Fruit fly (Drosophila melanogaster): Measurements from ENCODE around the gene Vps45.

Gene Vps45

dm6 chr3R:9613124-9613523, 49.4 kb downstream of the Vps45 start (continued):
- peak; percentile 54 for TF ChIP-seq ssp (GFP tag; IDR thresholded peaks at IDR 0.05)
- TF ChIP-seq ab (GFP tag; optimal IDR thresholded peaks at IDR 0.05): no peak
- TF ChIP-seq CG4854 (GFP tag; optimal IDR thresholded peaks at IDR 0.05): peak; percentile 39
- TF ChIP-seq tup (GFP tag; optimal IDR thresholded peaks at IDR 0.05): peak; percentile 3
- TF ChIP-seq CG9817 (tag; optimal IDR thresholded peaks at IDR 0.05): peak; percentile 33
- TF ChIP-seq CG9215 (GFP tag; IDR thresholded peaks at IDR 0.05): peak; percentile 32; the same call in 1 of the 2 replicates
- no peak for TF ChIP-seq twi (tag; optimal IDR thresholded peaks at IDR 0.05)
- no peak for TF ChIP-seq Optix (GFP tag; IDR thresholded peaks at IDR 0.05)
- TF ChIP-seq Dll (GFP tag; IDR thresholded peaks at IDR 0.05; ENCODE audit: partially characterized antibody): no peak
- peak; percentile 30 to 72 for TF ChIP-seq Hr51 (GFP tag; optimal IDR thresholded peaks at IDR 0.05)
- TF ChIP-seq CG8359 (GFP tag; optimal IDR thresholded peaks at IDR 0.05; ENCODE audit: borderline replicate concordance): no peak
- peak; percentile 39 for TF ChIP-seq CG9437 (GFP tag; optimal IDR thresholded peaks at IDR 0.05)
- TF ChIP-seq Gsc (GFP tag; IDR thresholded peaks at IDR 0.05): no peak
- no peak for TF ChIP-seq Dref (GFP tag; IDR thresholded peaks at IDR 0.05)
- TF ChIP-seq lola (GFP tag; optimal IDR thresholded peaks at IDR 0.05): no peak
- TF ChIP-seq vvl (GFP tag; IDR thresholded peaks at IDR 0.05): peak; percentile 78
- TF ChIP-seq Mrtf (GFP tag; IDR thresholded peaks at IDR 0.05): no peak; the same call in 2 of the 3 replicates
- no peak for TF ChIP-seq wdn (GFP tag; IDR thresholded peaks at IDR 0.05)
- TF ChIP-seq sens (GFP tag): peak; percentile 95
- TF ChIP-seq CG14710 (tag; optimal IDR thresholded peaks at IDR 0.05): peak; percentile 12
- TF ChIP-seq HLH54F (GFP tag; optimal IDR thresholded peaks at IDR 0.05): peak; percentile 46
- no peak for TF ChIP-seq CG33557 (GFP tag; optimal IDR thresholded peaks at IDR 0.05)
- TF ChIP-seq CG12942 (GFP tag; optimal IDR thresholded peaks at IDR 0.05): peak; percentile 24
- no peak for TF ChIP-seq mld (GFP tag; IDR thresholded peaks at IDR 0.05; ENCODE audit: partially characterized antibody)
- TF ChIP-seq CG12155 (GFP tag; optimal IDR thresholded peaks at IDR 0.05): peak; percentile 22
- TF ChIP-seq CG2875 (GFP tag; optimal IDR thresholded peaks at IDR 0.05): peak; percentile 24
- TF ChIP-seq scrt (GFP tag; optimal IDR thresholded peaks at IDR 0.05): peak; percentile 82
- TF ChIP-seq CG30403 (GFP tag; optimal IDR thresholded peaks at IDR 0.05): peak; percentile 72
- peak; percentile 70 for TF ChIP-seq Rfx (GFP tag; IDR thresholded peaks at IDR 0.05)
- no peak for TF ChIP-seq grn (GFP tag; optimal IDR thresholded peaks at IDR 0.05)
- no peak for TF ChIP-seq CG15696 (tag; optimal IDR thresholded peaks at IDR 0.05)
- TF ChIP-seq CG1233 (GFP tag; optimal IDR thresholded peaks at IDR 0.05): peak; percentile 48
- peak; percentile 57 for TF ChIP-seq Xrp1 (GFP tag; IDR thresholded peaks at IDR 0.05)
- peak; percentile 6 to 57 for TF ChIP-seq bsh (GFP tag; optimal IDR thresholded peaks at IDR 0.05)
- TF ChIP-seq CG17568 (GFP tag; optimal IDR thresholded peaks at IDR 0.05): no peak
- no peak for TF ChIP-seq gfzf (GFP tag; optimal IDR thresholded peaks at IDR 0.05)
- TF ChIP-seq Abd-B (GFP tag; optimal IDR thresholded peaks at IDR 0.05): peak; percentile 54
- TF ChIP-seq CG5245 (GFP tag; optimal IDR thresholded peaks at IDR 0.05): peak; percentile 63
- TF ChIP-seq CG17186 (GFP tag; optimal IDR thresholded peaks at IDR 0.05): no peak
- no peak for TF ChIP-seq Lhr (GFP tag; optimal IDR thresholded peaks at IDR 0.05)
- TF ChIP-seq Dfd (GFP tag; optimal IDR thresholded peaks at IDR 0.05): no peak
- TF ChIP-seq nerfin-1 (tag; optimal IDR thresholded peaks at IDR 0.05): peak; percentile 13
- TF ChIP-seq Hsf (GFP tag; optimal IDR thresholded peaks at IDR 0.05): peak; percentile 56
- TF ChIP-seq CG32532 (GFP tag; IDR thresholded peaks at IDR 0.05): peak; percentile 45; the same call in 1 of the 2 replicates
- TF ChIP-seq CG3281 (GFP tag; optimal IDR thresholded peaks at IDR 0.05): peak; percentile 76
- TF ChIP-seq sima (GFP tag; optimal IDR thresholded peaks at IDR 0.05): no peak
- TF ChIP-seq luna (GFP tag; optimal IDR thresholded peaks at IDR 0.05): no peak
- peak; percentile 37; the same call in 1 of the 2 replicates for TF ChIP-seq Ravus (GFP tag; IDR thresholded peaks at IDR 0.05)
- no peak for TF ChIP-seq CG2199 (GFP tag; IDR thresholded peaks at IDR 0.05)
- no peak for TF ChIP-seq CG4360 (GFP tag; IDR thresholded peaks at IDR 0.05)
- no peak for TF ChIP-seq CG7372 (GFP tag; IDR thresholded peaks at IDR 0.05)

Measured in whole organism, embryonic.